Fruit fly (Drosophila melanogaster) whole organism, prepupa: Measurements from ENCODE around the gene CG31740.

Source experiments
- Blimp-1 ChIP-seq: fragments of 200-800 bp; sonication (Bioruptor generic); optimal IDR thresholded peaks from 3 replicates; lab custom pipeline; 2017; ENCODE audit warnings: missing biosample characterization, missing genetic modification characterization, mild to moderate bottlenecking, moderate library complexity, missing genetic modification reagents
- CG10631 ChIP-seq: fragments of 200-800 bp; sonication (Bioruptor generic); optimal IDR thresholded peaks from 2 replicates; lab custom pipeline; 2016; ENCODE audit warnings: missing biosample characterization, missing genetic modification characterization
- CG10669 ChIP-seq: fragments of 200-800 bp; sonication (Bioruptor generic); optimal IDR thresholded peaks from 3 replicates; lab custom pipeline; 2018; ENCODE audit warnings: missing biosample characterization, mild to moderate bottlenecking, missing genetic modification characterization, moderate library complexity
- CG11902 ChIP-seq: fragments of 200-800 bp; sonication (Bioruptor generic); optimal IDR thresholded peaks from 3 replicates; lab custom pipeline; 2016; ENCODE audit warnings: missing biosample characterization, missing genetic modification characterization
- CG6276 ChIP-seq: fragments of 200-800 bp; sonication (Bioruptor generic); optimal IDR thresholded peaks from 2 replicates; lab custom pipeline; 2017; ENCODE audit warnings: missing biosample characterization, mild to moderate bottlenecking, missing genetic modification characterization
- CG6808 ChIP-seq: fragments of 200-800 bp; sonication (Bioruptor generic); optimal IDR thresholded peaks from 3 replicates; lab custom pipeline; 2017; ENCODE audit warnings: missing biosample characterization, missing genetic modification characterization, mild to moderate bottlenecking, moderate library complexity, missing genetic modification reagents
- CG7368 ChIP-seq: fragments of 200-800 bp; sonication (Bioruptor generic); optimal IDR thresholded peaks from 3 replicates; lab custom pipeline; 2016; ENCODE audit warnings: missing biosample characterization, missing genetic modification characterization
- Ets21C ChIP-seq: fragments of 200-800 bp; sonication (Bioruptor generic); optimal IDR thresholded peaks from 3 replicates; lab custom pipeline; 2016; ENCODE audit warnings: missing biosample characterization, missing genetic modification characterization
- Smox ChIP-seq: fragments of 200-800 bp; sonication (Bioruptor generic); optimal IDR thresholded peaks from 3 replicates; lab custom pipeline; 2016; ENCODE audit warnings: missing biosample characterization, missing genetic modification characterization
- acj6 ChIP-seq: fragments of 200-800 bp; sonication (Bioruptor generic); optimal IDR thresholded peaks from 3 replicates; lab custom pipeline; 2016; ENCODE audit warnings: missing biosample characterization, missing genetic modification characterization
- fkh ChIP-seq: fragments of 200-800 bp; sonication (Bioruptor generic); optimal IDR thresholded peaks from 3 replicates; lab custom pipeline; 2017; ENCODE audit warnings: missing biosample characterization, mild to moderate bottlenecking, missing genetic modification characterization, moderate library complexity
- ss ChIP-seq, 2 experiments: fragments of 200-800 bp; sonication (Bioruptor generic); optimal IDR thresholded peaks; 2 replicates in 1 of 2; 3 replicates in 1 of 2; lab custom pipeline; 2017 to 2018; ENCODE audit warnings: mild to moderate bottlenecking in 2 of 2, missing biosample characterization in 2 of 2, missing genetic modification characterization in 2 of 2, moderate library complexity in 1 of 2

- no peak for TF ChIP-seq CG6276 (GFP tag; lab: Kevin White, UChicago)
- no peak for TF ChIP-seq CG7368
- no peak for TF ChIP-seq CG10669
- no peak for TF ChIP-seq Smox (GFP tag; lab: Kevin White, UChicago)
- TF ChIP-seq Ets21C (GFP tag; lab: Kevin White, UChicago), result no peak
- no peak for TF ChIP-seq CG11902 (GFP tag; lab: Kevin White, UChicago)
- TF ChIP-seq fkh (GFP tag; lab: Kevin White, UChicago), result no peak
- no peak for TF ChIP-seq Blimp-1 (GFP tag; lab: Kevin White, UChicago)
- TF ChIP-seq acj6 (GFP tag; lab: Kevin White, UChicago), result no peak
- TF ChIP-seq CG10631 (GFP tag; lab: Kevin White, UChicago), result no peak
- no peak for TF ChIP-seq CG6808 (GFP tag; lab: Kevin White, UChicago)
- no peak for TF ChIP-seq ss (GFP tag; optimal IDR thresholded peaks at IDR 0.05; lab: Kevin White, UChicago)
Measured at dm6 chr2L:18007635-18008034, 1.1 kb upstream of the CG31740 start, which contains the start of the genes CG42634 and CG42635.
